Worm (Caenorhabditis elegans) whole organism, L3 larva: ENCODE measurements around the gene nspc-5.
"Not testable (repeated sequence)": the region's sequence is repeated elsewhere in the genome, so short reads cannot be mapped to it uniquely, and the experiment has no call there.

Experiments used
- ama-1 ChIP-seq: fragments of 150-350 bp; optimal IDR thresholded peaks from 2 replicates; lab custom pipeline; 2018
- elt-3 ChIP-seq, 3 experiments: fragments of 150-350 bp in 1 of 3; sonication (generic microtip) in 2 of 3; optimal IDR thresholded peaks; 2 replicates in 2 of 3; 4 replicates in 1 of 3; lab custom pipeline; 2014 to 2017; ENCODE audit warnings: missing biosample characterization in 3 of 3, missing genetic modification characterization in 3 of 3
- lin-15B ChIP-seq: fragments of 150-350 bp; optimal IDR thresholded peaks from 2 replicates; lab custom pipeline; 2014; ENCODE audit warnings: missing biosample characterization, missing genetic modification characterization
- lin-39 ChIP-seq: fragments of 150-350 bp; optimal IDR thresholded peaks from 2 replicates; lab custom pipeline; 2018; ENCODE audit warnings: missing biosample characterization, missing genetic modification reagents, missing genetic modification characterization
- nhr-11 ChIP-seq: fragments of 150-350 bp; optimal IDR thresholded peaks from 2 replicates; lab custom pipeline; 2014; ENCODE audit warnings: missing biosample characterization, missing genetic modification characterization
- nhr-77 ChIP-seq: fragments of 150-350 bp; optimal IDR thresholded peaks from 2 replicates; lab custom pipeline; 2014; ENCODE audit warnings: missing biosample characterization, missing genetic modification characterization
- pha-4 ChIP-seq: fragments of 150-350 bp; optimal IDR thresholded peaks from 2 replicates; lab custom pipeline; 2014; ENCODE audit warnings: missing biosample characterization, missing genetic modification reagents, missing genetic modification characterization
- sea-2 ChIP-seq: fragments of 150-350 bp; sonication (generic microtip); optimal IDR thresholded peaks from 4 replicates; lab custom pipeline; 2014; ENCODE audit warnings: missing biosample characterization, missing genetic modification reagents, missing genetic modification characterization
- snpc-4 ChIP-seq: fragments of 150-350 bp; optimal IDR thresholded peaks from 2 replicates; lab custom pipeline; 2014; ENCODE audit warnings: missing biosample characterization, missing genetic modification characterization
- unc-62 ChIP-seq: fragments of 150-350 bp; sonication (generic microtip); optimal IDR thresholded peaks from 4 replicates; lab custom pipeline; 2014; ENCODE audit warnings: missing biosample characterization, missing genetic modification reagents, missing genetic modification characterization
- ztf-11 ChIP-seq: fragments of 150-350 bp; optimal IDR thresholded peaks from 2 replicates; lab custom pipeline; 2014; ENCODE audit warnings: missing biosample characterization, missing genetic modification characterization

- not testable (repeated sequence) for TF ChIP-seq nhr-11 (tag; lab: Kevin White, UChicago); snpc-4 (tag; lab: Kevin White, UChicago); elt-3 (tag; optimal IDR thresholded peaks at IDR 0.05; lab: Kevin White, UChicago); unc-62 (GFP tag; lab: Kevin White, UChicago); lin-39 (tag; lab: Kevin White, UChicago); lin-15B (tag; lab: Kevin White, UChicago); sea-2; ztf-11 (tag; lab: Kevin White, UChicago); ama-1; nhr-77 (tag; lab: Kevin White, UChicago); pha-4 (tag; lab: Kevin White, UChicago)
Observed at ce11 chrX:8538262-8538776, at the start of gene nspc-5, which contains the start of gene nspc-4.
